Worm (Caenorhabditis elegans): Measurements from ENCODE around the gene ceh-49.

Gene ceh-49

DNA sequence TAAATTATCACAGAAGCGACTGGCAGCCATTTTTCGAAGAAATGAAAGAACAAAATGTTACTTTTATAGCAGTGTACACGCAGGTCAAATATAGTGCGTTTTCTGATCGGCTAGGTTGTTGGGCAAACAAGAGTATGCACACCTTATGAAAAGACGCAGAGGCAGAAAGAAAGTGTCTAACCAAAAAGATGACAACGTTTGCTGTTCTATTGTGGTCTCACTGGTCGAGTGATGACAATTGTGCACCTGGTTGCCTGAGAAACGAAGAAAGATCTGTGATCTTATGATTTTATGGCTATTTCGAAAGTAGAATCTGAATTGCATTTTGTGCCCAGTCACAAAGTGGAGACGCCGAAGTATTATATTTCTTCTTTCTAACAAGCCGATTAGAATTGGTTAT, 9.5 kb downstream of the ceh-49 start, which contains the start of gene F17A9.4 (continued):
- peak; percentile 93 for TF ChIP-seq skn-1 (tag; optimal IDR thresholded peaks at IDR 0.05)
- no peak for TF ChIP-seq lir-3 (tag; optimal IDR thresholded peaks at IDR 0.05; ENCODE audit: poor library complexity)
- no peak for TF ChIP-seq fkh-10 (GFP tag; optimal IDR thresholded peaks at IDR 0.05)
- TF ChIP-seq lin-14 (GFP tag; optimal IDR thresholded peaks at IDR 0.05) = peak; percentile 70
- peak; percentile 74 for TF ChIP-seq fkh-8 (tag; optimal IDR thresholded peaks at IDR 0.05)
- TF ChIP-seq pqm-1 (tag; optimal IDR thresholded peaks at IDR 0.05) = no peak
- no peak for TF ChIP-seq elt-3 (tag; optimal IDR thresholded peaks at IDR 0.05)
- TF ChIP-seq nhr-20 (tag; optimal IDR thresholded peaks at IDR 0.05) = peak; percentile 76
- TF ChIP-seq nhr-85 (tag) = peak; percentile 81
- TF ChIP-seq sox-4 (tag; optimal IDR thresholded peaks at IDR 0.05) = no peak
- TF ChIP-seq nhr-237 (tag; optimal IDR thresholded peaks at IDR 0.05) = no peak
- no peak for TF ChIP-seq C34B4.2 (tag; optimal IDR thresholded peaks at IDR 0.05)
- no peak for TF ChIP-seq hpl-2 (GFP tag; optimal IDR thresholded peaks at IDR 0.05)
- TF ChIP-seq nhr-28 (tag; optimal IDR thresholded peaks at IDR 0.05) = no peak
- no peak for TF ChIP-seq ztf-4 (tag; optimal IDR thresholded peaks at IDR 0.05)
- no peak for TF ChIP-seq unc-62 (GFP tag; optimal IDR thresholded peaks at IDR 0.05)
- TF ChIP-seq C16A3.4 (tag; optimal IDR thresholded peaks at IDR 0.05) = no peak
- TF ChIP-seq blmp-1 (tag; optimal IDR thresholded peaks at IDR 0.05) = peak; percentile 44
- no peak for TF ChIP-seq ztf-11 (tag; optimal IDR thresholded peaks at IDR 0.05)
- TF ChIP-seq ceh-88 (GFP tag; IDR thresholded peaks at IDR 0.05) = no peak
- TF ChIP-seq hlh-17 (GFP tag; optimal IDR thresholded peaks at IDR 0.05; ENCODE audit: borderline replicate concordance) = no peak
- no peak for TF ChIP-seq Y116A8C.19 (tag; optimal IDR thresholded peaks at IDR 0.05; ENCODE audit: borderline replicate concordance)
- peak; percentile 14 to 44 for TF ChIP-seq lin-35 (GFP tag; optimal IDR thresholded peaks at IDR 0.05)
- TF ChIP-seq egl-27 (tag; optimal IDR thresholded peaks at IDR 0.05) = no peak
- no peak for TF ChIP-seq tlp-1 (tag; optimal IDR thresholded peaks at IDR 0.05)
- no peak for TF ChIP-seq zip-4 (GFP tag; optimal IDR thresholded peaks at IDR 0.05)
- no peak for TF ChIP-seq sup-37 (GFP tag; optimal IDR thresholded peaks at IDR 0.05)
- TF ChIP-seq unc-98 (GFP tag; IDR thresholded peaks at IDR 0.05) = no peak
- TF ChIP-seq mab-9 (GFP tag; IDR thresholded peaks at IDR 0.05) = no peak
- no peak for TF ChIP-seq isw-1 (GFP tag; IDR thresholded peaks at IDR 0.05)
- TF ChIP-seq ceh-63 (GFP tag; optimal IDR thresholded peaks at IDR 0.05) = no peak
- no peak for TF ChIP-seq dsc-1 (tag; optimal IDR thresholded peaks at IDR 0.05)
- TF ChIP-seq alr-1 (tag; optimal IDR thresholded peaks at IDR 0.05; ENCODE audit: borderline replicate concordance) = no peak
- peak in 1 of 2 experiments; percentile 30 for TF ChIP-seq lsy-2 (tag; optimal IDR thresholded peaks at IDR 0.05)
- no peak for TF ChIP-seq pax-3 (tag; optimal IDR thresholded peaks at IDR 0.05)
- TF ChIP-seq fos-1 (tag; optimal IDR thresholded peaks at IDR 0.05) = no peak
- TF ChIP-seq nhr-71 (tag; optimal IDR thresholded peaks at IDR 0.05) = peak; percentile 67
- TF ChIP-seq jun-1 (tag; optimal IDR thresholded peaks at IDR 0.05) = no peak
- no peak; the same call in 1 of the 2 replicates for TF ChIP-seq nhr-19 (GFP tag; conservative IDR thresholded peaks at IDR 0.05)
- TF ChIP-seq ceh-8 (GFP tag; optimal IDR thresholded peaks at IDR 0.05) = no peak
- TF ChIP-seq aha-1 (tag; optimal IDR thresholded peaks at IDR 0.05) = no peak
- no peak for TF ChIP-seq lin-39 (tag; optimal IDR thresholded peaks at IDR 0.05)
- TF ChIP-seq nhr-11 (tag; optimal IDR thresholded peaks at IDR 0.05) = no peak
- TF ChIP-seq unc-30 (tag; optimal IDR thresholded peaks at IDR 0.05) = no peak
- no peak for TF ChIP-seq rnt-1 (tag; optimal IDR thresholded peaks at IDR 0.05)
- peak; percentile 49 for TF ChIP-seq xbp-1 (tag; optimal IDR thresholded peaks at IDR 0.05)
- TF ChIP-seq unc-86 (tag; optimal IDR thresholded peaks at IDR 0.05) = no peak
- TF ChIP-seq efl-1 (optimal IDR thresholded peaks at IDR 0.05) = peak; percentile 22 to 34
- no peak for TF ChIP-seq efl-1 (GFP tag; optimal IDR thresholded peaks at IDR 0.05 in 1 of 2)
- TF ChIP-seq ets-5 (GFP tag; IDR thresholded peaks at IDR 0.05) = no peak
